Fruit fly (Drosophila melanogaster) whole organism, embryonic: ENCODE measurements around the gene CG4537.

Experiments
- Atf-2 ChIP-seq: fragments of 200-800 bp; sonication (Bioruptor generic); optimal IDR thresholded peaks from 2 replicates; lab custom pipeline; 2016; ENCODE audit warnings: missing biosample characterization, missing genetic modification characterization
- B-H1 ChIP-seq: fragments of 200-800 bp; sonication (Bioruptor generic); IDR thresholded peaks from 3 replicates; pipeline ENCODE4 v1.3.6; 2022; ENCODE audit warnings: missing biosample characterization, missing genetic modification characterization
- CG10654 ChIP-seq: fragments of 200-800 bp; sonication (Bioruptor generic); optimal IDR thresholded peaks from 2 replicates; lab custom pipeline; 2016; ENCODE audit warnings: missing biosample characterization, missing genetic modification characterization
- CG12769 ChIP-seq: fragments of 200-800 bp; sonication (Bioruptor generic); optimal IDR thresholded peaks from 2 replicates; lab custom pipeline; 2019; ENCODE audit warnings: missing biosample characterization, mild to moderate bottlenecking, missing genetic modification characterization, moderate library complexity
- CG15073 ChIP-seq: fragments of 200-800 bp; sonication (Bioruptor generic); optimal IDR thresholded peaks from 2 replicates; lab custom pipeline; 2016; ENCODE audit warnings: missing biosample characterization, missing genetic modification characterization
- CG15696 ChIP-seq: fragments of 200-800 bp; sonication (Bioruptor generic); optimal IDR thresholded peaks from 2 replicates; lab custom pipeline; 2019; ENCODE audit warnings: missing biosample characterization, mild to moderate bottlenecking, missing genetic modification characterization, moderate library complexity
- CG17612 ChIP-seq: fragments of 200-800 bp; sonication (Bioruptor generic); IDR thresholded peaks from 2 replicates; pipeline ENCODE4 v1.3.6; 2022; ENCODE audit warnings: missing biosample characterization, missing genetic modification characterization
- CG1792 ChIP-seq: fragments of 200-800 bp; sonication (Bioruptor generic); optimal IDR thresholded peaks from 2 replicates; lab custom pipeline; 2016; ENCODE audit warnings: missing biosample characterization, missing genetic modification characterization
- CG18764 ChIP-seq: fragments of 200-800 bp; sonication (Bioruptor generic); optimal IDR thresholded peaks from 3 replicates; lab custom pipeline; 2016; ENCODE audit warnings: missing biosample characterization, missing genetic modification characterization
- CG3065 ChIP-seq: fragments of 200-800 bp; sonication (Bioruptor generic); optimal IDR thresholded peaks from 2 replicates; lab custom pipeline; 2016; ENCODE audit warnings: missing biosample characterization, missing genetic modification characterization
- CG3995 ChIP-seq: fragments of 200-800 bp; sonication (Bioruptor generic); optimal IDR thresholded peaks from 3 replicates; lab custom pipeline; 2016; ENCODE audit warnings: missing biosample characterization, missing genetic modification characterization
- CG42726 ChIP-seq: fragments of 200-800 bp; sonication (Bioruptor generic); IDR thresholded peaks from 2 replicates; pipeline ENCODE4 v1.3.6; 2022; ENCODE audit warnings: missing biosample characterization, missing genetic modification characterization; ENCODE audit not compliant: partially characterized antibody
- CG4617 ChIP-seq: fragments of 200-800 bp; sonication (Bioruptor generic); optimal IDR thresholded peaks from 3 replicates; lab custom pipeline; 2016; ENCODE audit warnings: missing biosample characterization, missing genetic modification characterization, borderline replicate concordance
- CG5953 ChIP-seq: fragments of 200-800 bp; sonication (Bioruptor generic); IDR thresholded peaks from 2 replicates; pipeline ENCODE4 v1.3.6; 2022; ENCODE audit warnings: missing biosample characterization, missing genetic modification characterization
- CG6272 ChIP-seq: fragments of 200-800 bp; sonication (Bioruptor generic); IDR thresholded peaks from 2 replicates; pipeline ENCODE4 v1.3.6; 2022; ENCODE audit warnings: missing biosample characterization, missing genetic modification characterization
- CG7745 ChIP-seq: fragments of 200-800 bp; sonication (Bioruptor generic); optimal IDR thresholded peaks from 2 replicates; lab custom pipeline; 2018; ENCODE audit warnings: missing biosample characterization, mild to moderate bottlenecking, missing genetic modification characterization, moderate library complexity
- CG8089 ChIP-seq: fragments of 200-800 bp; sonication (Bioruptor generic); optimal IDR thresholded peaks from 3 replicates; lab custom pipeline; 2016; ENCODE audit warnings: missing biosample characterization, missing genetic modification characterization
- CG8924 ChIP-seq: fragments of 200-800 bp; optimal IDR thresholded peaks from 3 replicates; lab custom pipeline; 2019; ENCODE audit warnings: missing biosample characterization, mild to moderate bottlenecking, missing genetic modification characterization, moderate library complexity
- CG9609 ChIP-seq: fragments of 200-800 bp; sonication (Bioruptor generic); optimal IDR thresholded peaks from 3 replicates; lab custom pipeline; 2016; ENCODE audit warnings: missing biosample characterization, missing genetic modification characterization
- Dp ChIP-seq: fragments of 200-800 bp; sonication (Bioruptor generic); optimal IDR thresholded peaks from 2 replicates; lab custom pipeline; 2018; ENCODE audit warnings: missing biosample characterization, mild to moderate bottlenecking, missing genetic modification characterization, moderate library complexity
- Dref ChIP-seq: fragments of 200-800 bp; sonication (Bioruptor generic); IDR thresholded peaks from 2 replicates; pipeline ENCODE4 v1.3.6; 2022; ENCODE audit warnings: missing biosample characterization, missing genetic modification characterization
- Fer2 ChIP-seq: fragments of 200-800 bp; sonication (Bioruptor generic); optimal IDR thresholded peaks from 2 replicates; lab custom pipeline; 2018; ENCODE audit warnings: missing biosample characterization, mild to moderate bottlenecking, missing genetic modification characterization, moderate library complexity
- Jarid2 ChIP-seq: fragments of 200-800 bp; sonication (Bioruptor generic); optimal IDR thresholded peaks from 3 replicates; lab custom pipeline; 2017; ENCODE audit warnings: mild to moderate bottlenecking, missing biosample characterization, missing genetic modification reagents, missing genetic modification characterization
- Lpt ChIP-seq: fragments of >200 bp; optimal IDR thresholded peaks from 2 replicates; lab custom pipeline; 2018; ENCODE audit warnings: missing biosample characterization, missing genetic modification characterization
- Meics ChIP-seq: fragments of 200-800 bp; sonication (Bioruptor generic); optimal IDR thresholded peaks from 2 replicates; lab custom pipeline; 2017; ENCODE audit warnings: missing biosample characterization, mild to moderate bottlenecking, missing genetic modification characterization
- Mes4 ChIP-seq: fragments of 200-800 bp; sonication (Bioruptor generic); optimal IDR thresholded peaks from 2 replicates; lab custom pipeline; 2016; ENCODE audit warnings: missing biosample characterization, missing genetic modification characterization
- NC2β ChIP-seq: fragments of 200-800 bp; sonication (Bioruptor generic); optimal IDR thresholded peaks from 2 replicates; lab custom pipeline; 2016; ENCODE audit warnings: missing biosample characterization, missing genetic modification characterization
- NFAT ChIP-seq: fragments of 200-800 bp; sonication (Bioruptor generic); IDR thresholded peaks from 2 replicates; pipeline ENCODE4 v1.3.6; 2022; ENCODE audit warnings: missing biosample characterization, missing genetic modification characterization
- Nf-YB ChIP-seq: fragments of 200-800 bp; sonication (Bioruptor generic); optimal IDR thresholded peaks from 3 replicates; lab custom pipeline; 2019; ENCODE audit warnings: missing biosample characterization, mild to moderate bottlenecking, missing genetic modification characterization, moderate library complexity
- Nf-YC ChIP-seq: fragments of 200-800 bp; optimal IDR thresholded peaks from 3 replicates; lab custom pipeline; 2019; ENCODE audit warnings: missing biosample characterization, mild to moderate bottlenecking, missing genetic modification characterization, moderate library complexity
- Pdp1 ChIP-seq, 2 experiments: fragments of 200-800 bp; sonication (Bioruptor generic); optimal IDR thresholded peaks; 3 replicates each; lab custom pipeline; 2016; ENCODE audit warnings: missing biosample characterization in 2 of 2, missing genetic modification characterization in 2 of 2, mild to moderate bottlenecking in 1 of 2, moderate library complexity in 1 of 2
- Vsx1 ChIP-seq: fragments of 200-800 bp; sonication (Bioruptor generic); optimal IDR thresholded peaks from 2 replicates; lab custom pipeline; 2017; ENCODE audit warnings: missing biosample characterization, mild to moderate bottlenecking, missing genetic modification characterization, missing genetic modification reagents
- cas ChIP-seq: fragments of 200-800 bp; sonication (Bioruptor generic); IDR thresholded peaks from 2 replicates; pipeline ENCODE4 v1.3.6; 2022; ENCODE audit warnings: missing biosample characterization, missing genetic modification characterization
- chif ChIP-seq, 2 experiments: fragments of 200-800 bp; sonication (Bioruptor generic); optimal IDR thresholded peaks; 3 replicates each; lab custom pipeline; 2016; ENCODE audit warnings: missing biosample characterization in 2 of 2, missing genetic modification characterization in 2 of 2
- chn ChIP-seq: fragments of 200-800 bp; sonication (Bioruptor generic); optimal IDR thresholded peaks from 2 replicates; lab custom pipeline; 2016; ENCODE audit warnings: missing biosample characterization, missing genetic modification characterization
- croc ChIP-seq: fragments of 200-800 bp; sonication (Bioruptor generic); conservative IDR thresholded peaks from 3 replicates; pipeline ENCODE4 v1.3.6; 2022; ENCODE audit warnings: missing biosample characterization, missing genetic modification characterization
- disco-r ChIP-seq: fragments of 200-800 bp; sonication (Bioruptor generic); optimal IDR thresholded peaks from 2 replicates; lab custom pipeline; 2016; ENCODE audit warnings: missing biosample characterization, missing genetic modification characterization
- dysf ChIP-seq: fragments of 200-800 bp; sonication (Bioruptor generic); IDR thresholded peaks from 3 replicates; pipeline ENCODE4 v1.3.6; 2022; ENCODE audit warnings: missing biosample characterization, missing genetic modification characterization
- eyg ChIP-seq: fragments of 200-800 bp; sonication (Bioruptor generic); optimal IDR thresholded peaks from 3 replicates; lab custom pipeline; 2016; ENCODE audit warnings: missing biosample characterization, missing genetic modification characterization
- fd3F ChIP-seq: fragments of 200-800 bp; sonication (Bioruptor generic); optimal IDR thresholded peaks from 2 replicates; lab custom pipeline; 2018; ENCODE audit warnings: missing biosample characterization, mild to moderate bottlenecking, missing genetic modification characterization, moderate library complexity
- gfzf ChIP-seq: fragments of 200-800 bp; sonication (Bioruptor generic); optimal IDR thresholded peaks from 2 replicates; lab custom pipeline; 2016; ENCODE audit warnings: missing biosample characterization, mild to moderate bottlenecking, missing genetic modification characterization, moderate library complexity
- ham ChIP-seq: fragments of 200-800 bp; sonication (Bioruptor generic); IDR thresholded peaks from 2 replicates; pipeline ENCODE4 v1.3.6; 2022; ENCODE audit warnings: missing biosample characterization, missing genetic modification characterization
- insv ChIP-seq, 2 experiments: fragments of 200-800 bp; sonication (Bioruptor generic); optimal IDR thresholded peaks; 3 replicates each; lab custom pipeline; 2016 to 2018; ENCODE audit warnings: missing biosample characterization in 2 of 2, missing genetic modification characterization in 2 of 2
- klu ChIP-seq: fragments of 200-800 bp; sonication (Bioruptor generic); IDR thresholded peaks from 2 replicates; pipeline ENCODE4 v1.3.6; 2022; ENCODE audit warnings: missing biosample characterization, missing genetic modification characterization
- lmd ChIP-seq: fragments of 200-800 bp; sonication (Bioruptor generic); IDR thresholded peaks from 2 replicates; pipeline ENCODE4 v1.3.6; 2022; ENCODE audit warnings: missing biosample characterization, missing genetic modification characterization
- pb ChIP-seq: fragments of 200-800 bp; sonication (Bioruptor generic); optimal IDR thresholded peaks from 3 replicates; lab custom pipeline; 2016; ENCODE audit warnings: missing biosample characterization, missing genetic modification characterization
- pnt ChIP-seq: fragments of 200-800 bp; sonication (Bioruptor generic); optimal IDR thresholded peaks from 3 replicates; lab custom pipeline; 2016; ENCODE audit warnings: missing biosample characterization, missing genetic modification characterization
- psq ChIP-seq: fragments of 200-800 bp; sonication (Bioruptor generic); optimal IDR thresholded peaks from 2 replicates; lab custom pipeline; 2017; ENCODE audit warnings: missing biosample characterization, missing genetic modification characterization
- pzg ChIP-seq: fragments of 200-800 bp; sonication (Bioruptor generic); optimal IDR thresholded peaks from 3 replicates; lab custom pipeline; 2018; ENCODE audit warnings: missing biosample characterization, mild to moderate bottlenecking, missing genetic modification characterization, moderate library complexity
- rib ChIP-seq: fragments of 200-800 bp; sonication (Bioruptor generic); IDR thresholded peaks from 2 replicates; pipeline ENCODE4 v1.3.6; 2022; ENCODE audit warnings: missing biosample characterization, missing genetic modification characterization
- wor ChIP-seq: fragments of 200-800 bp; sonication (Bioruptor generic); IDR thresholded peaks from 2 replicates; pipeline ENCODE4 v1.3.6; 2022; ENCODE audit warnings: missing biosample characterization, missing genetic modification characterization
- z ChIP-seq: fragments of 200-800 bp; sonication (Bioruptor generic); IDR thresholded peaks from 3 replicates; pipeline ENCODE4 v1.3.6; 2022; ENCODE audit warnings: missing biosample characterization, missing genetic modification characterization

Gene CG4537

DNA sequence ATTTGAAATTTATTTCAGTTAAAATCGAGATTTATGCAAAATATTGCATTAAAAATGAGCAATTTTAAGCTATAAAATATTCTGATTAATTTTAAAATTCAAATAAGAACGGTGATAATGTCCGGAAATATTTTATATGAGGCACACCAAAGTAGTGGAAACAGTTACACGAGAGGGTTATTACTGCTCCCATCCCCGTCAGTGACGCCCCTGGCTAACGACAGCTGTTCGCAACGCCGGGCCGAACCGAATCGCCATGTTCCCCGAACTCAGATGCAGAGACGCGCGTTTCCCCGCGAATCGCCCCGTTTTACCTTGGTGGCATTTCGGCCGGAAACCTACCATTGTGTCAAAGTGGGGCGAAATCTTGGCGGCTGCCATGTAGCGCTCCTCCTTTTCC, 21.1 kb downstream of the CG4537 start:
- TF ChIP-seq cas (GFP tag; lab: Robert Waterston, UW) (no peak), Nf-YB (GFP tag; lab: Kevin White, UChicago) (no peak), Atf-2 (GFP tag; lab: Kevin White, UChicago) (no peak), CG8089 (GFP tag; lab: Kevin White, UChicago) (no peak), ham (GFP tag; lab: Robert Waterston, UW) (peak; percentile 17; the same call in 1 of the 2 replicates), fd3F (GFP tag; lab: Kevin White, UChicago) (no peak), eyg (GFP tag; lab: Kevin White, UChicago) (peak; percentile 0), CG9609 (GFP tag; lab: Kevin White, UChicago) (no peak), CG6272 (GFP tag; lab: Robert Waterston, UW) (no peak), Jarid2 (no peak), NC2β (no peak), wor (GFP tag; lab: Robert Waterston, UW) (no peak), CG12769 (tag; lab: Kevin White, UChicago) (peak; percentile 32), chif (GFP tag; optimal IDR thresholded peaks at IDR 0.05; lab: Kevin White, UChicago) (no peak), lmd (GFP tag; lab: Robert Waterston, UW) (peak; percentile 40; the same call in 1 of the 2 replicates), Lpt (GFP tag; lab: Kevin White, UChicago) (no peak), disco-r (no peak), pb (GFP tag; lab: Kevin White, UChicago) (no peak), B-H1 (GFP tag; lab: Robert Waterston, UW) (no peak), Dp (GFP tag; lab: Kevin White, UChicago) (no peak), CG5953 (GFP tag; lab: Robert Waterston, UW) (peak; percentile 66), CG3065 (GFP tag; lab: Kevin White, UChicago) (no peak), CG7745 (no peak), CG42726 (GFP tag; lab: Robert Waterston, UW) (no peak), CG18764 (GFP tag; lab: Kevin White, UChicago) (no peak), croc (GFP tag; lab: Robert Waterston, UW) (no peak), psq (GFP tag; lab: Kevin White, UChicago) (no peak), CG8924 (tag; lab: Kevin White, UChicago) (no peak), CG15696 (tag; lab: Kevin White, UChicago) (no peak), Pdp1 (GFP tag; optimal IDR thresholded peaks at IDR 0.05; lab: Kevin White, UChicago) (no peak), CG15073 (no peak), dysf (GFP tag; lab: Robert Waterston, UW) (peak; percentile 13; the same call in 1 of the 3 replicates), insv (GFP tag; optimal IDR thresholded peaks at IDR 0.05; lab: Kevin White, UChicago) (no peak), NFAT (0 out of 2 replicates have a peak, but pooled peaks have one; percentile 23), rib (GFP tag; lab: Robert Waterston, UW) (no peak), Vsx1 (GFP tag; lab: Kevin White, UChicago) (no peak), CG1792 (no peak), Nf-YC (tag; lab: Kevin White, UChicago) (no peak), klu (GFP tag; lab: Robert Waterston, UW) (no peak), Mes4 (no peak), pzg (no peak), z (GFP tag; lab: Robert Waterston, UW) (no peak), chn (GFP tag; lab: Kevin White, UChicago) (peak; percentile 2), Fer2 (tag; lab: Kevin White, UChicago) (no peak), CG4617 (GFP tag; lab: Kevin White, UChicago) (no peak), gfzf (GFP tag; lab: Kevin White, UChicago) (no peak), CG17612 (GFP tag; lab: Robert Waterston, UW) (no peak), Meics (peak; percentile 12), pnt (no peak), Dref (no peak), CG3995 (peak; percentile 88), CG10654 (no peak)
